Worm (Caenorhabditis elegans) whole organism, L1 larva: ENCODE results near the gene atz-1.

Source experiments
- aly-2 ChIP-seq: fragments of 150-350 bp; optimal IDR thresholded peaks from 2 replicates; lab custom pipeline; 2014; ENCODE audit warnings: missing biosample characterization, missing genetic modification characterization
- ceh-63 ChIP-seq: fragments of 200-800 bp; sonication (Bioruptor generic); optimal IDR thresholded peaks from 2 replicates; lab custom pipeline; 2018; ENCODE audit warnings: mild to moderate bottlenecking, missing genetic modification characterization, missing compliant biosample characterization
- ceh-88 ChIP-seq: fragments of 200-800 bp; sonication (Bioruptor generic); IDR thresholded peaks from 2 replicates; pipeline ENCODE4 v1.3.6; 2022; ENCODE audit warnings: missing genetic modification characterization, missing compliant biosample characterization
- ces-1 ChIP-seq: fragments of 150-350 bp; optimal IDR thresholded peaks from 2 replicates; lab custom pipeline; 2014; ENCODE audit warnings: missing biosample characterization, missing genetic modification reagents, missing genetic modification characterization
- dpl-1 ChIP-seq, 3 experiments: fragments of 150-350 bp in 2 of 3; sonication (generic microtip) in 1 of 3; optimal IDR thresholded peaks; 2 replicates each; lab custom pipeline; 2014 to 2017; ENCODE audit warnings: missing biosample characterization in 3 of 3, missing genetic modification characterization in 3 of 3, missing genetic modification reagents in 3 of 3
- egl-13 ChIP-seq: sonication (generic microtip); optimal IDR thresholded peaks from 2 replicates; lab custom pipeline; 2016; ENCODE audit warnings: missing genotype, missing genetic modification reagents, missing genetic modification characterization, missing compliant biosample characterization
- egl-27 ChIP-seq, 2 experiments: fragments of 150-350 bp in 1 of 2; sonication (generic microtip); optimal IDR thresholded peaks; 3 replicates each; lab custom pipeline; 2017 to 2018; ENCODE audit warnings: missing biosample characterization in 2 of 2, missing genetic modification characterization in 2 of 2, missing genetic modification reagents in 2 of 2
- elt-2 ChIP-seq: sonication (generic microtip); optimal IDR thresholded peaks from 2 replicates; lab custom pipeline; 2016; ENCODE audit warnings: missing genetic modification characterization, mild to moderate bottlenecking, inconsistent platforms, missing compliant biosample characterization, missing genetic modification reagents
- elt-3 ChIP-seq, 6 experiments: fragments of 150-350 bp in 1 of 6; sonication (generic microtip); optimal IDR thresholded peaks; 2 replicates each; lab custom pipeline; 2017 to 2018; ENCODE audit warnings: missing biosample characterization in 6 of 6, missing genetic modification characterization in 6 of 6, inconsistent platforms in 1 of 6
- ets-5 ChIP-seq: fragments of 200-800 bp; sonication (Bioruptor generic); IDR thresholded peaks from 2 replicates; pipeline ENCODE4 v1.3.6; 2022; ENCODE audit warnings: missing genetic modification characterization, missing compliant biosample characterization
- fkh-8 ChIP-seq: sonication (generic microtip); optimal IDR thresholded peaks from 2 replicates; lab custom pipeline; 2016; ENCODE audit warnings: mild to moderate bottlenecking, missing genetic modification characterization, missing compliant biosample characterization
- hpl-2 ChIP-seq: fragments of 150-350 bp; optimal IDR thresholded peaks from 2 replicates; lab custom pipeline; 2014; ENCODE audit warnings: missing biosample characterization, missing genetic modification reagents, missing genetic modification characterization
- isw-1 ChIP-seq: fragments of 200-800 bp; sonication (Bioruptor generic); IDR thresholded peaks from 2 replicates; pipeline ENCODE4 v1.3.6; 2022; ENCODE audit warnings: missing genetic modification characterization, missing compliant biosample characterization
- jun-1 ChIP-seq: fragments of 150-350 bp; optimal IDR thresholded peaks from 2 replicates; lab custom pipeline; 2014; ENCODE audit warnings: missing biosample characterization, missing genetic modification reagents, missing genetic modification characterization
- lin-39 ChIP-seq: fragments of 150-350 bp; optimal IDR thresholded peaks from 2 replicates; lab custom pipeline; 2014; ENCODE audit warnings: missing biosample characterization, missing genetic modification reagents, missing genetic modification characterization
- lsy-2 ChIP-seq, 2 experiments: fragments of 150-350 bp; optimal IDR thresholded peaks; 2 replicates each; lab custom pipeline; 2014; ENCODE audit warnings: missing biosample characterization in 2 of 2, missing genetic modification characterization in 2 of 2
- mab-9 ChIP-seq: fragments of 200-800 bp; sonication (Bioruptor generic); IDR thresholded peaks from 2 replicates; pipeline ENCODE4 v1.3.6; 2022; ENCODE audit warnings: missing genetic modification reagents, missing genetic modification characterization, missing compliant biosample characterization
- mef-2 ChIP-seq: fragments of 150-350 bp; optimal IDR thresholded peaks from 2 replicates; lab custom pipeline; 2014; ENCODE audit warnings: missing biosample characterization, missing genetic modification characterization
- nhr-11 ChIP-seq: fragments of 150-350 bp; optimal IDR thresholded peaks from 2 replicates; lab custom pipeline; 2014; ENCODE audit warnings: missing biosample characterization, missing genetic modification characterization
- nhr-47 ChIP-seq: sonication (generic microtip); optimal IDR thresholded peaks from 2 replicates; lab custom pipeline; 2016; ENCODE audit warnings: mild to moderate bottlenecking, missing genetic modification characterization, moderate library complexity, missing compliant biosample characterization
- nhr-77 ChIP-seq: fragments of 150-350 bp; optimal IDR thresholded peaks from 2 replicates; lab custom pipeline; 2014; ENCODE audit warnings: missing biosample characterization, missing genetic modification characterization
- nhr-85 ChIP-seq: sonication (generic microtip); peaks from one replicate; lab custom pipeline; 2016; ENCODE audit warnings: missing genetic modification characterization, inconsistent platforms, missing compliant biosample characterization
- rnt-1 ChIP-seq: sonication (generic microtip); optimal IDR thresholded peaks from 2 replicates; lab custom pipeline; 2016; ENCODE audit warnings: mild to moderate bottlenecking, missing genetic modification characterization, moderate library complexity, missing compliant biosample characterization
- skn-1 ChIP-seq: fragments of 150-350 bp; optimal IDR thresholded peaks from 2 replicates; lab custom pipeline; 2014; ENCODE audit warnings: missing biosample characterization, missing genetic modification characterization
- sox-4 ChIP-seq: sonication (generic microtip); optimal IDR thresholded peaks from 2 replicates; lab custom pipeline; 2016; ENCODE audit warnings: missing genetic modification characterization, missing compliant biosample characterization
- sup-37 ChIP-seq: fragments of 200-800 bp; sonication (Bioruptor generic); optimal IDR thresholded peaks from 2 replicates; lab custom pipeline; 2018; ENCODE audit warnings: mild to moderate bottlenecking, missing genetic modification characterization, missing compliant biosample characterization
- unc-30 ChIP-seq: sonication (generic microtip); optimal IDR thresholded peaks from 2 replicates; lab custom pipeline; 2017; ENCODE audit warnings: missing biosample characterization, missing genetic modification characterization
- unc-86 ChIP-seq: sonication (generic microtip); optimal IDR thresholded peaks from 2 replicates; lab custom pipeline; 2016; ENCODE audit warnings: missing genetic modification characterization, missing compliant biosample characterization
- zag-1 ChIP-seq: fragments of 150-350 bp; optimal IDR thresholded peaks from 2 replicates; lab custom pipeline; 2014; ENCODE audit warnings: missing biosample characterization, missing genetic modification characterization

Gene atz-1

DNA sequence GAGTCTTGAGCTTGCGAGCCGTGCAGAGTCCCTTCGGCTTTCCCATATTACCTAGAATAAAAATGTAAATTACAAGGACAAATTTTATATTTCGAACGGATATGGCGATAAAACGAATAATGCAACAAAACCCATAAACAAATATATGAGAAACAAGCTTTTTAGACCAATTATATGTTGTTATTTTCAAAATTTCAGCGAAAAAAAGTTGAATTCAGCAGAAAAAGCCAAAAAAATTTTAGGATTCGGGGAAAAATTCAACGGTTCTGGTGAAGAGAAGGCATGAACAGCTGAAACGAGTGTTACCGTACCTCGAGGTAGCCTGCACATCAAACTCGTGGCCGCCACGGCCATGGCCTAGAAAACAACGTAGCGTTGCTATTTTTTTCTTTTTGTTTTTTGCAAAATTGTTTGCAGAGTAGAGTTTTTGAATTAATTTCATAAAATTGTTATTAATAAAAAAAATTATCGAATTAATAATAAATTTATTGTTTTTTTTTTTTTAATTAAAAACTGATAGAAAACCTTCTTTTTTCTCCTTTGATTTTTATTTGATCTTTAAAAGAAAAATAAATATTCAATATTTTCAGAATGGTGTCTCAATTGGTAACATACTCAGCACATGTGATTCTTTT lies 15.2 kb upstream of the atz-1 start, which contains the start of the genes rps-23 and dpm-3 (continued):
- TF ChIP-seq ces-1 (GFP tag; lab: Kevin White, UChicago): no peak
- TF ChIP-seq nhr-11 (tag; lab: Kevin White, UChicago): peak; percentile 87
- TF ChIP-seq isw-1: peak; percentile 97
- peak; percentile 84 for TF ChIP-seq nhr-77
- peak; percentile 91 for TF ChIP-seq unc-86 (tag; lab: Kevin White, UChicago)
- peak; percentile 79 for TF ChIP-seq sox-4 (tag; lab: Kevin White, UChicago)
- peak; percentile 74 for TF ChIP-seq sup-37 (GFP tag; lab: Kevin White, UChicago)
- peak; percentile 65 for TF ChIP-seq zag-1 (tag; lab: Kevin White, UChicago)
- TF ChIP-seq mab-9 (GFP tag; lab: Robert Waterston, UW): peak; percentile 93

DNA sequence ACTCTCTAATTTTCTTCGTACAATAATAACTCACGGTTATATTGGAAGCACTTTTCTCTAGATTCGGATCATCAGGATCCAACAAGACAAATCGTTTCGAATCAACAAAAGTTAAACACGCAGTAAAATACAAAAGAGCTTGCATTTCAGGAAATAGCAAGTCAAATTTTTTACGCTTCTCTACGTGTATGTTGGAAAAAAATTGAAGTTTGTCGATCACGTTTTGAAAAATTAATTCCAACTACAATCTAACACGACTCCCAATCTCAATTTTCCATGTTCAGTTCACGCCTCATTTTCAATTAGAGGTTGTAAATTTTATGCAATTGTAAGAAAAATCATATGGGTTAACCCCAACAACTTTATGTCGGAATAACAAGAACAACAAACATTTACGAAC lies 14.0 kb upstream of the atz-1 start, which contains the start of gene spe-45:
Gene spe-45 (minus strand): TSS at position 145 of the 400 bp plus-strand sequence.
- TF ChIP-seq nhr-85 (tag; lab: Kevin White, UChicago) (peak; percentile 33), lsy-2 (tag; optimal IDR thresholded peaks at IDR 0.05; lab: Kevin White, UChicago) (peak in 1 of 2 experiments; percentile 40), elt-3 (tag; optimal IDR thresholded peaks at IDR 0.05; lab: Kevin White, UChicago) (no peak)

DNA sequence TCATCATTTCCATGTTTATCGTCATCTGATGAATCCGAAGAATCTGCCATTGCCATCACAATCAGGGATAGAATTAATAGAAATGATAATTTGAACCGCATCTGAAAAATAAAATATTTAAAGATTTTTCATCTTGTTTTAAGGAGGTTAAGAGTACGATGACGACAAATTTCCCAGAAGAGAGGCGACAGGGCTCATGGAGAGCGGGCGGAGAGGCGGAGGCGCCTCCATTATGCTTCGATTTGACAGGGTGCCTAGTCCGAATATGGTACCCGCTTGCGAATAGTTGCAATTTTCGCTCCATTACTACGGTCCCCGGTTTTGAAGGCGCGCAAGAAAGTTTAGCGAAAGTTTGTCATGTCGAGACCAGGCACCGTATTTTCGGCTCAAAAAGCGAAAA lies 9.1 kb upstream of the atz-1 start, which contains the start of gene F28D1.6:
Gene F28D1.6 (minus strand): TSS at position 101 of the 400 bp plus-strand sequence.
- TF ChIP-seq ceh-88 (GFP tag; lab: Robert Waterston, UW) (no peak), mef-2 (no peak), unc-30 (tag; lab: Kevin White, UChicago) (no peak), egl-13 (tag; lab: Kevin White, UChicago) (no peak), ets-5 (GFP tag; lab: Robert Waterston, UW) (no peak), fkh-8 (tag; lab: Kevin White, UChicago) (no peak), elt-3 (tag; optimal IDR thresholded peaks at IDR 0.05; lab: Kevin White, UChicago) (no peak), jun-1 (tag; lab: Kevin White, UChicago) (no peak), dpl-1 (GFP tag; optimal IDR thresholded peaks at IDR 0.05; lab: Kevin White, UChicago) (no peak), egl-27 (tag; optimal IDR thresholded peaks at IDR 0.05; lab: Kevin White, UChicago) (no peak), rnt-1 (tag; lab: Kevin White, UChicago) (no peak)

DNA sequence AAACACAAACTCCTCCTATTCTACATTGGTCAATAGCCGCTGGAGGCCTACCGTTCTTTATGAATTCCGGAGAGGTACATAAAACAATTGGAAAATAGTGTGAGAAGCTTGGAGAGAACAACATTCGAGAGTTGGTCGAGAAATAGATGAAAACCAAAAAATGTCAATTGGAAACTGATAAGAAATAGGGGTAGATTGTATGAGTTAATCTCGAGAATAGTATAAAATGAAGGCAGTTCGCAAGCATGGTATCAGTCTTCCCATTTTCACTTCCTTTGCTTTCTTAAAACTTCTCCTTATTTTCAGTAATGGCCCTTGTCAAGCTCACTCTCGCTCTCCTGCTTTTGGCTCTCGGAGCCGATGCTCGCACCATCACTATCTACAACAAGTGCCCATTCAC lies 6.9 kb upstream of the atz-1 start, which contains the start of gene thn-2:
Gene thn-2 (plus strand): TSS at position 307 of the 400 bp plus-strand sequence.
- TF ChIP-seq lin-39 (tag; lab: Kevin White, UChicago) (no peak), hpl-2 (GFP tag; lab: Kevin White, UChicago) (no peak)

DNA sequence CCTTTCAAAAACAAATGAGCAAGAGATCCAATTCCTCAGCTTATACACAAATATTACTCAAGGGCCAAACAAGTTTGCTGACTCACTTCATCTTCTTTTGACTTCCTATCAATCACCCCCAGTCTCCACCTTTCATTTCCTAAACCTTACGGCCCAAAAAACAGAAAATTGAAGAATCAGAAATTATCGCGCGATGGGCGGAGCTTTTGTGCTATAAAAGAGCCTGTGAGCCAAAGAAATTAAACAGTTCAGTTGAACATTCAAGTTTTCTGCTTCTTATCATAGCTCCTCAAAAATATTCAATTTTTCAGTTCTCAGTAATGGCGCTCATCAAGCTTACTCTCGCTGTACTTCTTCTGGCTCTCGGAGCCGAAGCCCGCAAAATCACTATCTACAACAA lies 3.9 kb upstream of the atz-1 start, which contains the start of gene thn-1:
Gene thn-1 (plus strand): TSS at position 301 of the 400 bp plus-strand sequence.
- TF ChIP-seq skn-1 (tag; lab: Kevin White, UChicago): no peak
- TF ChIP-seq aly-2 (tag; lab: Kevin White, UChicago): no peak
- TF ChIP-seq ceh-63 (GFP tag; lab: Kevin White, UChicago): no peak
- TF ChIP-seq nhr-47 (tag; lab: Kevin White, UChicago): no peak
- no peak for TF ChIP-seq egl-13 (tag; lab: Kevin White, UChicago)
- no peak for TF ChIP-seq isw-1

DNA sequence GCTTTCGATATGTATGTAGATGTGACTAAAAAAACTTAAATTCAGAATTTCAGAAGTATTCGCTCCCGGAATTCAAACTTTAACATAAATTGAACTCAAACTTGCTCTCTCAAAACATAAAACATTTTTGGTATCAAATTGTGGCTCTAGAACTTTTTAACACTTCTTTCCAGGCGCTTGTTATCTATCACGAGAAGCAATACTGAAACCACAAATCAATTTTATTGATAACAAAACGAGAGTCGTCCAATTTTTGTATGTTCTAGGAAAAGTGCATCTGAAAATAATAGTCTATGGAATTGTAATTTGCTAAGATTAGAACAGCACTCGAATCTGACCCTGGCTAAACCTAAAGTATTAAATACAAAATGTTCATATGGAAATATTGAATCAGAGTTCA lies 3.0 kb upstream of the atz-1 start:
- TF ChIP-seq lsy-2 (tag; optimal IDR thresholded peaks at IDR 0.05; lab: Kevin White, UChicago): no peak
- peak; percentile 54 for TF ChIP-seq elt-2 (tag; lab: Kevin White, UChicago)
